Worm (Caenorhabditis elegans) whole organism, L3 larva: ENCODE data around the gene srm-6.

Experiments
- eor-1 ChIP-seq, 2 experiments: fragments of 150-350 bp; optimal IDR thresholded peaks; 2 replicates each; lab custom pipeline; 2014 to 2018; ENCODE audit warnings: missing biosample characterization in 2 of 2, missing genetic modification characterization in 2 of 2
- nhr-237 ChIP-seq: fragments of 150-350 bp; optimal IDR thresholded peaks from 2 replicates; lab custom pipeline; 2014; ENCODE audit warnings: missing biosample characterization, missing genetic modification characterization

ce11 chrV:14294396-14294795 is 42.4 kb upstream of the srm-6 start, which contains the start of gene F14D7.9:
- TF ChIP-seq nhr-237 (no peak), eor-1 (tag; optimal IDR thresholded peaks at IDR 0.05; lab: Kevin White, UChicago) (no peak)
